Worm (Caenorhabditis elegans) whole organism, L2 larva: ENCODE data around the gene C06H5.8.

Experiments used
- fos-1 ChIP-seq: fragments of 150-350 bp; optimal IDR thresholded peaks from 2 replicates; lab custom pipeline; 2014; ENCODE audit warnings: missing biosample characterization, missing genetic modification characterization
- sma-9 ChIP-seq, 2 experiments: fragments of 150-350 bp in 1 of 2; sonication (generic microtip) in 1 of 2; optimal IDR thresholded peaks; 2 replicates each; lab custom pipeline; 2014 to 2016; ENCODE audit warnings: missing genetic modification characterization in 2 of 2, mild to moderate bottlenecking in 1 of 2, missing biosample characterization in 1 of 2, missing compliant biosample characterization in 1 of 2, missing genetic modification reagents in 1 of 2, moderate library complexity in 1 of 2
- unc-39 ChIP-seq: fragments of 150-350 bp; optimal IDR thresholded peaks from 2 replicates; lab custom pipeline; 2014; ENCODE audit warnings: missing biosample characterization, missing genetic modification characterization
- ztf-11 ChIP-seq: sonication (generic microtip); optimal IDR thresholded peaks from 2 replicates; lab custom pipeline; 2017; ENCODE audit warnings: missing biosample characterization, missing genetic modification characterization
- ztf-4 ChIP-seq: fragments of 150-350 bp; optimal IDR thresholded peaks from 2 replicates; lab custom pipeline; 2014; ENCODE audit warnings: missing biosample characterization, missing genetic modification characterization

ce11 chrV:17910019-17910418 is 8.8 kb upstream of the C06H5.8 start, which contains the start of gene dcar-1:
- TF ChIP-seq unc-39 (tag; lab: Kevin White, UChicago), result no peak
- TF ChIP-seq sma-9 (GFP tag; optimal IDR thresholded peaks at IDR 0.05; lab: Kevin White, UChicago), result no peak
- TF ChIP-seq sma-9 (tag; optimal IDR thresholded peaks at IDR 0.05; lab: Kevin White, UChicago), result no peak
- TF ChIP-seq ztf-11 (tag; lab: Kevin White, UChicago), result no peak
- no peak for TF ChIP-seq fos-1 (tag; lab: Kevin White, UChicago)
- no peak for TF ChIP-seq ztf-4 (tag; lab: Kevin White, UChicago)
